Worm (Caenorhabditis elegans): Measurements from ENCODE around the gene Y62E10A.23.

- TF ChIP-seq efl-1 (GFP tag; optimal IDR thresholded peaks at IDR 0.05) = no peak
- no peak for TF ChIP-seq unc-130 (GFP tag; optimal IDR thresholded peaks at IDR 0.05)
- TF ChIP-seq C17E4.6 (GFP tag; IDR thresholded peaks at IDR 0.05) = no peak
- TF ChIP-seq K12H6.12 (tag; optimal IDR thresholded peaks at IDR 0.05) = no peak
- no peak for TF ChIP-seq unc-62 (GFP tag; optimal IDR thresholded peaks at IDR 0.05)
- no peak for TF ChIP-seq hrde-1 (tag; optimal IDR thresholded peaks at IDR 0.05; ENCODE audit: borderline replicate concordance)
Observed at ce11 chrIV:13360144-13360543, 26.0 kb upstream of the Y62E10A.23 start, which contains the start of gene Y62E10A.3.

Measured in whole organism, young adult.